Worm (Caenorhabditis elegans): ENCODE measurements around the gene C45B2.8.

- no peak for TF ChIP-seq him-1 (tag; optimal IDR thresholded peaks at IDR 0.05)
- no peak for TF ChIP-seq dao-5 (tag; optimal IDR thresholded peaks at IDR 0.05)
These were observed 44.5 kb upstream of the C45B2.8 start for ce11 chrX:6043283-6043682.

Measured in whole organism, L4/young adult.